Worm (Caenorhabditis elegans): ENCODE data around the gene nhr-190.

nhr-190 gene

ce11 chrV:619054-619453, 23.7 kb downstream of the nhr-190 start, which contains the start of gene F48G7.4 (continued):
- TF ChIP-seq T20F7.1 (GFP tag; optimal IDR thresholded peaks at IDR 0.05) = no peak
- TF ChIP-seq nhr-42 (GFP tag; IDR thresholded peaks at IDR 0.05) = no peak
- no peak for TF ChIP-seq lin-1 (GFP tag; IDR thresholded peaks at IDR 0.05)
- no peak for TF ChIP-seq spr-1 (tag; optimal IDR thresholded peaks at IDR 0.05)
- no peak for TF ChIP-seq pha-4 (GFP tag; IDR thresholded peaks at IDR 0.05)
- TF ChIP-seq pha-4 (tag; optimal IDR thresholded peaks at IDR 0.05) = no peak
- peak; percentile 77 for TF ChIP-seq tra-1 (GFP tag; IDR thresholded peaks at IDR 0.05)
- no peak for TF ChIP-seq zip-2 (tag; optimal IDR thresholded peaks at IDR 0.05)
- no peak for TF ChIP-seq Y5F2A.4 (GFP tag; optimal IDR thresholded peaks at IDR 0.05)
- TF ChIP-seq tag-97 (GFP tag; IDR thresholded peaks at IDR 0.05) = 0 out of 2 replicates have a peak, but pooled peaks have one; percentile 33
- no peak for TF ChIP-seq set-16 (GFP tag; IDR thresholded peaks at IDR 0.05)
- TF ChIP-seq skn-1 (tag; optimal IDR thresholded peaks at IDR 0.05) = no peak
- TF ChIP-seq T26A8.4 (GFP tag; IDR thresholded peaks at IDR 0.05) = no peak
- no peak for TF ChIP-seq spr-3 (GFP tag; optimal IDR thresholded peaks at IDR 0.05)
- no peak for TF ChIP-seq F44E2.7 (GFP tag; IDR thresholded peaks at IDR 0.05)
- no peak for TF ChIP-seq snpc-4 (tag; optimal IDR thresholded peaks at IDR 0.05)
- peak; percentile 18 for TF ChIP-seq nhr-11 (tag; optimal IDR thresholded peaks at IDR 0.05)
- no peak for TF ChIP-seq ZK337.2 (GFP tag; IDR thresholded peaks at IDR 0.05)
- TF ChIP-seq gei-8 (GFP tag; optimal IDR thresholded peaks at IDR 0.05) = no peak
- peak in 1 of 2 experiments; percentile 60 for TF ChIP-seq mdl-1 (tag; optimal IDR thresholded peaks at IDR 0.05)
- TF ChIP-seq nhr-41 (GFP tag; IDR thresholded peaks at IDR 0.05) = no peak
- no peak for TF ChIP-seq F26F4.8 (GFP tag; conservative IDR thresholded peaks at IDR 0.05)
- no peak for TF ChIP-seq sdz-12 (GFP tag; optimal IDR thresholded peaks at IDR 0.05)
- no peak for TF ChIP-seq nhr-25 (tag; optimal IDR thresholded peaks at IDR 0.05; ENCODE audit: borderline replicate concordance, insufficient read depth)
- TF ChIP-seq ceh-82 (tag; optimal IDR thresholded peaks at IDR 0.05) = no peak
- TF ChIP-seq pqm-1 (tag; optimal IDR thresholded peaks at IDR 0.05) = no peak
- peak; percentile 47 for TF ChIP-seq dve-1 (tag; optimal IDR thresholded peaks at IDR 0.05; ENCODE audit: insufficient read depth)
- TF ChIP-seq lin-29 (GFP tag; IDR thresholded peaks at IDR 0.05) = no peak
- no peak for TF ChIP-seq Y105C5A.15 (GFP tag; IDR thresholded peaks at IDR 0.05)
- no peak for TF ChIP-seq lin-15B (tag; optimal IDR thresholded peaks at IDR 0.05)
- peak in 1 of 2 experiments; percentile 99 for TF ChIP-seq unc-62 (GFP tag; optimal IDR thresholded peaks at IDR 0.05 in 1 of 2)
- TF ChIP-seq unc-62 (tag; optimal IDR thresholded peaks at IDR 0.05) = no peak
- TF ChIP-seq hmg-1.1 (GFP tag; IDR thresholded peaks at IDR 0.05) = peak; percentile 56; the same call in 1 of the 2 replicates
- TF ChIP-seq zag-1 (tag; optimal IDR thresholded peaks at IDR 0.05) = no peak
- peak; percentile 65 for TF ChIP-seq fkh-10 (GFP tag; optimal IDR thresholded peaks at IDR 0.05)
- no peak for TF ChIP-seq nhr-76 (tag; optimal IDR thresholded peaks at IDR 0.05)
- no peak for TF ChIP-seq ztf-11 (tag; optimal IDR thresholded peaks at IDR 0.05)
- peak; percentile 84 for TF ChIP-seq rbr-2 (tag; optimal IDR thresholded peaks at IDR 0.05)
- no peak for TF ChIP-seq egl-43 (GFP tag; IDR thresholded peaks at IDR 0.05)

- TF ChIP-seq nhr-11 (tag; optimal IDR thresholded peaks at IDR 0.05) (peak; percentile 12), duxl-1 (tag; optimal IDR thresholded peaks at IDR 0.05; ENCODE audit: poor library complexity) (no peak), egl-43 (GFP tag; IDR thresholded peaks at IDR 0.05) (no peak), mes-2 (tag; optimal IDR thresholded peaks at IDR 0.05; ENCODE audit: poor library complexity, severe bottlenecking) (no peak), nhr-76 (tag; optimal IDR thresholded peaks at IDR 0.05) (no peak), nhr-48 (tag; optimal IDR thresholded peaks at IDR 0.05) (no peak), daf-19 (GFP tag; conservative IDR thresholded peaks at IDR 0.05) (no peak), unc-39 (tag; optimal IDR thresholded peaks at IDR 0.05) (no peak)
Observed at ce11 chrV:617917-618316, 24.8 kb downstream of the nhr-190 start.
